Worm (Caenorhabditis elegans) whole organism, early embryonic: Measurements from ENCODE around the gene col-131.

Experiments
- ama-1 ChIP-seq: fragments of 150-350 bp; optimal IDR thresholded peaks from 2 replicates; lab custom pipeline; 2014
- ceh-36 ChIP-seq: sonication (generic microtip); optimal IDR thresholded peaks from 2 replicates; lab custom pipeline; 2016; ENCODE audit warnings: missing genetic modification characterization, inconsistent platforms, missing compliant biosample characterization
- ets-7 ChIP-seq: sonication (generic microtip); optimal IDR thresholded peaks from 2 replicates; lab custom pipeline; 2016; ENCODE audit warnings: missing genotype, missing genetic modification characterization, missing compliant biosample characterization
- tbx-11 ChIP-seq: fragments of 200-800 bp; sonication (Bioruptor generic); IDR thresholded peaks from 2 replicates; pipeline ENCODE4 v1.3.6; 2022; ENCODE audit warnings: missing genetic modification characterization, missing compliant biosample characterization
- tra-4 ChIP-seq: sonication (generic microtip); optimal IDR thresholded peaks from 2 replicates; lab custom pipeline; 2017; ENCODE audit warnings: missing genetic modification characterization, missing compliant biosample characterization

- no peak for TF ChIP-seq ama-1 (lab: Kevin White, UChicago)
- no peak for TF ChIP-seq ceh-36 (tag; lab: Kevin White, UChicago)
- TF ChIP-seq tra-4 = no peak
- TF ChIP-seq tbx-11 (GFP tag; lab: Robert Waterston, UW) = no peak
- TF ChIP-seq ets-7 = no peak
Observed at ce11 chrIV:13090967-13091366, 23.9 kb upstream of the col-131 start, which contains the start of gene col-132.
